Fruit fly (Drosophila melanogaster): ENCODE measurements around the gene CG14506.

Gene CG14506

dm6 chr3R:29274590-29274989, 22.4 kb downstream of the CG14506 start (continued):
- TF ChIP-seq Scr (GFP tag; IDR thresholded peaks at IDR 0.05; ENCODE audit: partially characterized antibody) (no peak), CG9609 (GFP tag; optimal IDR thresholded peaks at IDR 0.05) (peak; percentile 17), CG12071 (GFP tag; optimal IDR thresholded peaks at IDR 0.05) (peak; percentile 36), CG4707 (GFP tag; optimal IDR thresholded peaks at IDR 0.05) (peak; percentile 68), jigr1 (GFP tag; IDR thresholded peaks at IDR 0.05) (no peak), lilli (GFP tag; optimal IDR thresholded peaks at IDR 0.05) (peak; percentile 50), grn (GFP tag; optimal IDR thresholded peaks at IDR 0.05) (no peak), jing (GFP tag; optimal IDR thresholded peaks at IDR 0.05) (peak; percentile 45), CG13287 (GFP tag; IDR thresholded peaks at IDR 0.05; ENCODE audit: partially characterized antibody) (no peak)

dm6 chr3R:29273029-29273428, 24.0 kb downstream of the CG14506 start:
- TF ChIP-seq sens-2 (GFP tag; IDR thresholded peaks at IDR 0.05): 0 out of 2 replicates have a peak, but pooled peaks have one; percentile 22
- TF ChIP-seq CrebB (tag; optimal IDR thresholded peaks at IDR 0.05): no peak
- peak; percentile 14; the same call in 1 of the 2 replicates for TF ChIP-seq ara (GFP tag; IDR thresholded peaks at IDR 0.05)
- peak; percentile 79 for TF ChIP-seq sens (GFP tag)
- peak; percentile 50; the same call in 2 of the 3 replicates for TF ChIP-seq row (GFP tag; IDR thresholded peaks at IDR 0.05)
- peak; percentile 97 for TF ChIP-seq D19A (tag; optimal IDR thresholded peaks at IDR 0.05)
- TF ChIP-seq Neu2 (GFP tag; optimal IDR thresholded peaks at IDR 0.05; ENCODE audit: borderline replicate concordance): no peak
- no peak for TF ChIP-seq sd (tag; optimal IDR thresholded peaks at IDR 0.05)
- TF ChIP-seq dmrt11E (tag; optimal IDR thresholded peaks at IDR 0.05): peak; percentile 57
- no peak for TF ChIP-seq hbn (GFP tag; IDR thresholded peaks at IDR 0.05; ENCODE audit: partially characterized antibody)
- TF ChIP-seq Xrp1 (GFP tag; IDR thresholded peaks at IDR 0.05): 0 out of 2 replicates have a peak, but pooled peaks have one; percentile 21
- TF ChIP-seq crc (GFP tag; optimal IDR thresholded peaks at IDR 0.05): no peak
- TF ChIP-seq CG16815 (GFP tag; optimal IDR thresholded peaks at IDR 0.05): no peak
- peak; percentile 17 for TF ChIP-seq CG18262 (tag; optimal IDR thresholded peaks at IDR 0.05)
- TF ChIP-seq CG10274 (GFP tag; optimal IDR thresholded peaks at IDR 0.05): no peak
- no peak for TF ChIP-seq CG3838 (GFP tag; optimal IDR thresholded peaks at IDR 0.05)
- TF ChIP-seq CG10979 (tag; optimal IDR thresholded peaks at IDR 0.05): peak; percentile 9
- TF ChIP-seq CG2712 (tag; optimal IDR thresholded peaks at IDR 0.05): peak; percentile 30
- peak; percentile 23 for TF ChIP-seq gem (tag; optimal IDR thresholded peaks at IDR 0.05)
- TF ChIP-seq CG32767 (GFP tag; IDR thresholded peaks at IDR 0.05): no peak
- no peak for TF ChIP-seq Mes4 (GFP tag; optimal IDR thresholded peaks at IDR 0.05)
- no peak for TF ChIP-seq CG12104 (GFP tag; optimal IDR thresholded peaks at IDR 0.05)
- no peak for TF ChIP-seq bab2 (GFP tag; optimal IDR thresholded peaks at IDR 0.05)
- no peak for TF ChIP-seq sqz (GFP tag; optimal IDR thresholded peaks at IDR 0.05)
- TF ChIP-seq lola (GFP tag; optimal IDR thresholded peaks at IDR 0.05): peak in 1 of 3 experiments; percentile 10

- TF ChIP-seq sqz (GFP tag; optimal IDR thresholded peaks at IDR 0.05) (no peak), Dref (GFP tag; IDR thresholded peaks at IDR 0.05) (no peak), CG5953 (GFP tag; IDR thresholded peaks at IDR 0.05) (no peak), CG4820 (GFP tag; optimal IDR thresholded peaks at IDR 0.05) (no peak), CG15601 (tag; optimal IDR thresholded peaks at IDR 0.05) (no peak), CG1024 (GFP tag; IDR thresholded peaks at IDR 0.05) (no peak), cas (GFP tag; IDR thresholded peaks at IDR 0.05) (no peak), phol (tag; optimal IDR thresholded peaks at IDR 0.05) (peak; percentile 17), CG31441 (GFP tag; IDR thresholded peaks at IDR 0.05) (0 out of 2 replicates have a peak, but pooled peaks have one; percentile 15), CG33557 (GFP tag; optimal IDR thresholded peaks at IDR 0.05) (peak; percentile 6), CG7839 (tag; optimal IDR thresholded peaks at IDR 0.05) (peak; percentile 12), CG32532 (GFP tag; IDR thresholded peaks at IDR 0.05) (no peak), sens (GFP tag) (peak; percentile 75), CG11504 (tag; optimal IDR thresholded peaks at IDR 0.05) (peak; percentile 18), sna (GFP tag; IDR thresholded peaks at IDR 0.05; ENCODE audit: partially characterized antibody) (no peak), gem (tag; optimal IDR thresholded peaks at IDR 0.05) (peak; percentile 28), bsh (GFP tag; optimal IDR thresholded peaks at IDR 0.05) (peak in 1 of 2 experiments; percentile 11), CG3065 (GFP tag; optimal IDR thresholded peaks at IDR 0.05) (no peak), CG10462 (GFP tag; optimal IDR thresholded peaks at IDR 0.05) (no peak)
Measured at dm6 chr3R:29269204-29269603, 27.8 kb downstream of the CG14506 start.

Data from whole organism, embryonic.